Worm (Caenorhabditis elegans): ENCODE results near the gene F55D1.1.

F55D1.1 gene

ce11 chrX:5522769-5523601, 33.3 kb downstream of the F55D1.1 start, which contains the start of gene mboa-3:
mboa-3 (minus strand) TSS chrX:5522819.
- TF ChIP-seq F13H6.1 (tag; optimal IDR thresholded peaks at IDR 0.05) (peak; percentile 24), nhr-129 (tag; optimal IDR thresholded peaks at IDR 0.05) (peak; percentile 67), R02D3.7 (tag; optimal IDR thresholded peaks at IDR 0.05) (no peak), gmeb-1 (tag; optimal IDR thresholded peaks at IDR 0.05) (peak; percentile 0), Y55F3AM.14 (GFP tag; optimal IDR thresholded peaks at IDR 0.05) (no peak), sma-9 (GFP tag; optimal IDR thresholded peaks at IDR 0.05) (peak; percentile 59), sma-9 (tag; optimal IDR thresholded peaks at IDR 0.05) (no peak), mdl-1 (tag; optimal IDR thresholded peaks at IDR 0.05) (peak in 1 of 2 experiments; percentile 39), fos-1 (tag; optimal IDR thresholded peaks at IDR 0.05) (peak; percentile 60)

- TF ChIP-seq unc-62 (GFP tag; optimal IDR thresholded peaks at IDR 0.05): no peak
- no peak for TF ChIP-seq nhr-25 (tag; optimal IDR thresholded peaks at IDR 0.05)
- TF ChIP-seq sem-4 (tag; optimal IDR thresholded peaks at IDR 0.05): no peak
- no peak for TF ChIP-seq ZK546.5 (tag; optimal IDR thresholded peaks at IDR 0.05)
- peak; percentile 9 for TF ChIP-seq sma-3 (GFP tag; optimal IDR thresholded peaks at IDR 0.05)
- TF ChIP-seq sma-9 (GFP tag; optimal IDR thresholded peaks at IDR 0.05): peak; percentile 43
- no peak for TF ChIP-seq sma-9 (tag; optimal IDR thresholded peaks at IDR 0.05)
- TF ChIP-seq C34F6.9 (tag; optimal IDR thresholded peaks at IDR 0.05): no peak
- peak; percentile 64 for TF ChIP-seq fos-1 (tag; optimal IDR thresholded peaks at IDR 0.05)
- TF ChIP-seq F13H6.1 (tag; optimal IDR thresholded peaks at IDR 0.05): peak; percentile 35
Measured at ce11 chrX:5524260-5524659, 34.6 kb downstream of the F55D1.1 start.

- no peak for TF ChIP-seq zag-1 (tag; optimal IDR thresholded peaks at IDR 0.05)
- no peak for TF ChIP-seq ztf-11 (tag; optimal IDR thresholded peaks at IDR 0.05)
- no peak for TF ChIP-seq blmp-1 (tag; optimal IDR thresholded peaks at IDR 0.05; ENCODE audit: insufficient read depth)
- TF ChIP-seq elt-1 (tag; optimal IDR thresholded peaks at IDR 0.05): no peak
- TF ChIP-seq C34F6.9 (tag; optimal IDR thresholded peaks at IDR 0.05): no peak
- TF ChIP-seq unc-55 (GFP tag; optimal IDR thresholded peaks at IDR 0.05): no peak
- no peak for TF ChIP-seq fos-1 (tag; optimal IDR thresholded peaks at IDR 0.05)
- TF ChIP-seq egl-27 (tag; optimal IDR thresholded peaks at IDR 0.05): no peak
- TF ChIP-seq Y55F3AM.14 (GFP tag; optimal IDR thresholded peaks at IDR 0.05): no peak
- TF ChIP-seq elt-3 (tag; optimal IDR thresholded peaks at IDR 0.05): no peak
- no peak for TF ChIP-seq lin-13 (GFP tag; optimal IDR thresholded peaks at IDR 0.05)
- no peak for TF ChIP-seq nhr-10 (tag; optimal IDR thresholded peaks at IDR 0.05)
- no peak for TF ChIP-seq lin-11 (tag; optimal IDR thresholded peaks at IDR 0.05)
- TF ChIP-seq alr-1 (tag; optimal IDR thresholded peaks at IDR 0.05): no peak
Measured at ce11 chrX:5538416-5538815, 48.8 kb downstream of the F55D1.1 start, which contains the start of gene lgx-1. lgx-1 (minus strand) TSS chrX:5538516.

Measured in whole organism, L2 larva.